Worm (Caenorhabditis elegans) whole organism, midembryonic: ENCODE data around the gene tnc-2.

Experiments
- T22C8.4 ChIP-seq: fragments of 200-800 bp; sonication (Bioruptor generic); IDR thresholded peaks from 2 replicates; pipeline ENCODE4 v1.3.6; 2022; ENCODE audit warnings: missing genetic modification characterization, missing compliant biosample characterization
- cog-1 ChIP-seq: sonication (generic microtip); optimal IDR thresholded peaks from 2 replicates; lab custom pipeline; 2016; ENCODE audit warnings: missing genetic modification characterization, missing compliant biosample characterization
- flt-1 ChIP-seq: fragments of 200-800 bp; sonication (Bioruptor generic); IDR thresholded peaks from 2 replicates; pipeline ENCODE4 v1.3.6; 2022; ENCODE audit warnings: missing genetic modification characterization, missing compliant biosample characterization
- klf-2 ChIP-seq: fragments of 200-800 bp; sonication (Bioruptor generic); conservative IDR thresholded peaks from 2 replicates; pipeline ENCODE4 v1.3.6; 2022; ENCODE audit warnings: missing genetic modification reagents, missing genetic modification characterization, missing compliant biosample characterization
- med-1 ChIP-seq: sonication (generic microtip); optimal IDR thresholded peaks from 2 replicates; lab custom pipeline; 2017; ENCODE audit warnings: missing genetic modification characterization, mild to moderate bottlenecking, missing compliant biosample characterization, antibody characterized with exemption, missing genetic modification reagents; ENCODE audit not compliant: insufficient read depth
- ref-1 ChIP-seq: fragments of 200-800 bp; sonication (Bioruptor generic); conservative IDR thresholded peaks from 2 replicates; pipeline ENCODE4 v1.3.6; 2022; ENCODE audit warnings: missing genetic modification reagents, missing genetic modification characterization, missing compliant biosample characterization
- tab-1 ChIP-seq: fragments of 200-800 bp; sonication (Bioruptor generic); IDR thresholded peaks from 2 replicates; pipeline ENCODE4 v1.3.6; 2022; ENCODE audit warnings: missing genetic modification characterization, missing compliant biosample characterization
- ztf-23 ChIP-seq: fragments of 200-800 bp; sonication (Bioruptor generic); IDR thresholded peaks from 2 replicates; pipeline ENCODE4 v1.3.6; 2022; ENCODE audit warnings: missing genetic modification reagents, missing genetic modification characterization, missing compliant biosample characterization

DNA sequence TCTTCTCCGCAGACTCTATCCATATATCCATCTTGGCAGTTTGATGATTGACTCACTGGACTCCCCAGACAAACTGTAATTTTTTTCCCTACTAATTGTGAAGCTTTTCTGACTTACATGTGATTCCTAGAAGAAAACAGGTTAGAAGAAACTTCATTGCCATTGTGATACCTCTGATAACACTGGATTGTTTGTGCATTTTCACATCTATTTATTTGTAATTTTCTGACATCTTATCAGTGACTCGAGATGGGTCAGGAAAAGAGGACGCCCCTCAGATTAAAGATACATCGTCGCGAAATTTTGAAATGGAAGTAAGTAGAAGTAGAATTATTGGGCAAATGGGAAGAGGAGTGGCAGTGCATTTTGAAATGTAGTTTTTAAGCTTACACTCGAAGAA, 23.7 kb downstream of the tnc-2 start, which contains the start of gene clec-61:
- TF ChIP-seq T22C8.4 (GFP tag; lab: Robert Waterston, UW): no peak
- no peak for TF ChIP-seq cog-1 (tag; lab: Kevin White, UChicago)
- TF ChIP-seq ref-1 (GFP tag; lab: Robert Waterston, UW): no peak
- TF ChIP-seq flt-1 (GFP tag; lab: Robert Waterston, UW): no peak
- no peak for TF ChIP-seq med-1 (GFP tag; lab: Kevin White, UChicago)
- TF ChIP-seq ztf-23 (GFP tag; lab: Robert Waterston, UW): no peak
- TF ChIP-seq tab-1: no peak
- TF ChIP-seq klf-2: no peak
